Worm (Caenorhabditis elegans) whole organism, L1 larva: ENCODE data around the gene C26D10.6.

Experiments
- C04F5.9 ChIP-seq: sonication (generic microtip); optimal IDR thresholded peaks from 2 replicates; lab custom pipeline; 2016; ENCODE audit warnings: missing genetic modification characterization, missing compliant biosample characterization
- C16A3.4 ChIP-seq: fragments of 150-350 bp; optimal IDR thresholded peaks from 2 replicates; lab custom pipeline; 2014; ENCODE audit warnings: missing biosample characterization, missing genetic modification characterization
- C34B4.2 ChIP-seq: sonication (generic microtip); optimal IDR thresholded peaks from 2 replicates; lab custom pipeline; 2017; ENCODE audit warnings: mild to moderate bottlenecking, missing genetic modification characterization, missing compliant biosample characterization
- aha-1 ChIP-seq: fragments of 150-350 bp; optimal IDR thresholded peaks from 2 replicates; lab custom pipeline; 2014; ENCODE audit warnings: missing biosample characterization, missing genetic modification characterization
- alr-1 ChIP-seq: fragments of 200-800 bp; sonication (Bioruptor generic); optimal IDR thresholded peaks from 2 replicates; lab custom pipeline; 2018; ENCODE audit warnings: borderline replicate concordance, mild to moderate bottlenecking, missing genetic modification characterization, missing compliant biosample characterization
- aly-2 ChIP-seq: fragments of 150-350 bp; optimal IDR thresholded peaks from 2 replicates; lab custom pipeline; 2014; ENCODE audit warnings: missing biosample characterization, missing genetic modification characterization
- ama-1 ChIP-seq: fragments of 150-350 bp; optimal IDR thresholded peaks from 2 replicates; lab custom pipeline; 2014
- ceh-82 ChIP-seq, 3 experiments: fragments of 150-350 bp in 1 of 3; sonication (generic microtip) in 2 of 3; optimal IDR thresholded peaks; 2 replicates each; lab custom pipeline; 2014 to 2017; ENCODE audit warnings: missing biosample characterization in 3 of 3, missing genetic modification characterization in 3 of 3
- ceh-88 ChIP-seq: fragments of 200-800 bp; sonication (Bioruptor generic); IDR thresholded peaks from 2 replicates; pipeline ENCODE4 v1.3.6; 2022; ENCODE audit warnings: missing genetic modification characterization, missing compliant biosample characterization
- dpl-1 ChIP-seq, 3 experiments: fragments of 150-350 bp in 2 of 3; sonication (generic microtip) in 1 of 3; optimal IDR thresholded peaks; 2 replicates each; lab custom pipeline; 2014 to 2017; ENCODE audit warnings: missing biosample characterization in 3 of 3, missing genetic modification characterization in 3 of 3, missing genetic modification reagents in 3 of 3
- efl-1 ChIP-seq, 4 experiments: fragments of 150-350 bp; optimal IDR thresholded peaks in 3 of 4; peaks in 1 of 4; 1 replicate in 1 of 4; 2 replicates in 3 of 4; lab custom pipeline; 2014; ENCODE audit warnings: missing biosample characterization in 2 of 4, missing genetic modification characterization in 2 of 4, missing genetic modification reagents in 2 of 4
- egl-13 ChIP-seq: sonication (generic microtip); optimal IDR thresholded peaks from 2 replicates; lab custom pipeline; 2016; ENCODE audit warnings: missing genotype, missing genetic modification reagents, missing genetic modification characterization, missing compliant biosample characterization
- egl-27 ChIP-seq, 2 experiments: fragments of 150-350 bp in 1 of 2; sonication (generic microtip); optimal IDR thresholded peaks; 3 replicates each; lab custom pipeline; 2017 to 2018; ENCODE audit warnings: missing biosample characterization in 2 of 2, missing genetic modification characterization in 2 of 2, missing genetic modification reagents in 2 of 2
- elt-3 ChIP-seq, 6 experiments: fragments of 150-350 bp in 1 of 6; sonication (generic microtip); optimal IDR thresholded peaks; 2 replicates each; lab custom pipeline; 2017 to 2018; ENCODE audit warnings: missing biosample characterization in 6 of 6, missing genetic modification characterization in 6 of 6, inconsistent platforms in 1 of 6
- ets-5 ChIP-seq: fragments of 200-800 bp; sonication (Bioruptor generic); IDR thresholded peaks from 2 replicates; pipeline ENCODE4 v1.3.6; 2022; ENCODE audit warnings: missing genetic modification characterization, missing compliant biosample characterization
- fkh-10 ChIP-seq: sonication (generic microtip); optimal IDR thresholded peaks from 2 replicates; lab custom pipeline; 2017; ENCODE audit warnings: missing biosample characterization, missing genetic modification reagents, missing genetic modification characterization
- fos-1 ChIP-seq: fragments of 150-350 bp; optimal IDR thresholded peaks from 2 replicates; lab custom pipeline; 2014; ENCODE audit warnings: missing biosample characterization, missing genetic modification characterization
- hlh-17 ChIP-seq: fragments of 200-800 bp; sonication (Bioruptor generic); optimal IDR thresholded peaks from 2 replicates; lab custom pipeline; 2018; ENCODE audit warnings: missing genetic modification characterization, mild to moderate bottlenecking, missing compliant biosample characterization, moderate library complexity, borderline replicate concordance
- hlh-4 ChIP-seq: sonication (generic microtip); optimal IDR thresholded peaks from 2 replicates; lab custom pipeline; 2016; ENCODE audit warnings: mild to moderate bottlenecking, missing genetic modification characterization, missing compliant biosample characterization
- hpl-2 ChIP-seq: fragments of 150-350 bp; optimal IDR thresholded peaks from 2 replicates; lab custom pipeline; 2014; ENCODE audit warnings: missing biosample characterization, missing genetic modification reagents, missing genetic modification characterization
- irx-1 ChIP-seq: sonication (generic microtip); optimal IDR thresholded peaks from 2 replicates; lab custom pipeline; 2016; ENCODE audit warnings: missing genetic modification characterization, missing compliant biosample characterization
- isw-1 ChIP-seq: fragments of 200-800 bp; sonication (Bioruptor generic); IDR thresholded peaks from 2 replicates; pipeline ENCODE4 v1.3.6; 2022; ENCODE audit warnings: missing genetic modification characterization, missing compliant biosample characterization
- lin-13 ChIP-seq: fragments of 150-350 bp; optimal IDR thresholded peaks from 2 replicates; lab custom pipeline; 2014; ENCODE audit warnings: missing biosample characterization, missing genetic modification reagents, missing genetic modification characterization
- lin-15B ChIP-seq: fragments of 150-350 bp; sonication (generic microtip); optimal IDR thresholded peaks from 3 replicates; lab custom pipeline; 2014; ENCODE audit warnings: missing biosample characterization, missing genetic modification characterization
- lin-35 ChIP-seq, 2 experiments: fragments of 150-350 bp; optimal IDR thresholded peaks; 2 replicates each; lab custom pipeline; 2014; ENCODE audit warnings: missing biosample characterization in 2 of 2, missing genetic modification characterization in 2 of 2, missing genetic modification reagents in 2 of 2
- lin-39 ChIP-seq: fragments of 150-350 bp; optimal IDR thresholded peaks from 2 replicates; lab custom pipeline; 2014; ENCODE audit warnings: missing biosample characterization, missing genetic modification reagents, missing genetic modification characterization
- lsy-2 ChIP-seq, 2 experiments: fragments of 150-350 bp; optimal IDR thresholded peaks; 2 replicates each; lab custom pipeline; 2014; ENCODE audit warnings: missing biosample characterization in 2 of 2, missing genetic modification characterization in 2 of 2
- mdl-1 ChIP-seq, 2 experiments: fragments of 150-350 bp; optimal IDR thresholded peaks; 2 replicates each; lab custom pipeline; 2014 to 2017; ENCODE audit warnings: missing biosample characterization in 2 of 2, missing genetic modification characterization in 2 of 2, inconsistent platforms in 1 of 2
- mep-1 ChIP-seq: fragments of 150-350 bp; optimal IDR thresholded peaks from 2 replicates; lab custom pipeline; 2014; ENCODE audit warnings: missing biosample characterization, missing genetic modification characterization
- nhr-19 ChIP-seq: fragments of 200-800 bp; sonication (Bioruptor generic); conservative IDR thresholded peaks from 2 replicates; pipeline ENCODE4 v1.3.6; 2022; ENCODE audit warnings: missing genetic modification characterization, missing compliant biosample characterization
- nhr-20 ChIP-seq: sonication (generic microtip); optimal IDR thresholded peaks from 2 replicates; lab custom pipeline; 2016; ENCODE audit warnings: mild to moderate bottlenecking, missing genetic modification characterization, missing compliant biosample characterization
- nhr-28 ChIP-seq: fragments of 150-350 bp; optimal IDR thresholded peaks from 2 replicates; lab custom pipeline; 2014; ENCODE audit warnings: missing biosample characterization, missing genetic modification characterization
- nhr-47 ChIP-seq: sonication (generic microtip); optimal IDR thresholded peaks from 2 replicates; lab custom pipeline; 2016; ENCODE audit warnings: mild to moderate bottlenecking, missing genetic modification characterization, moderate library complexity, missing compliant biosample characterization
- nhr-71 ChIP-seq: sonication (generic microtip); optimal IDR thresholded peaks from 2 replicates; lab custom pipeline; 2016; ENCODE audit warnings: mild to moderate bottlenecking, missing genetic modification characterization, moderate library complexity, missing compliant biosample characterization
- nhr-76 ChIP-seq: sonication (generic microtip); optimal IDR thresholded peaks from 2 replicates; lab custom pipeline; 2017; ENCODE audit warnings: missing biosample characterization, missing genetic modification characterization
- pqm-1 ChIP-seq: sonication (generic microtip); optimal IDR thresholded peaks from 3 replicates; lab custom pipeline; 2017; ENCODE audit warnings: missing biosample characterization, missing genetic modification characterization
- snpc-4 ChIP-seq: fragments of 150-350 bp; optimal IDR thresholded peaks from 2 replicates; lab custom pipeline; 2014; ENCODE audit warnings: missing biosample characterization, missing genetic modification characterization
- snu-23 ChIP-seq: sonication (generic microtip); optimal IDR thresholded peaks from 2 replicates; lab custom pipeline; 2016; ENCODE audit warnings: missing genetic modification characterization, missing compliant biosample characterization
- sox-4 ChIP-seq: sonication (generic microtip); optimal IDR thresholded peaks from 2 replicates; lab custom pipeline; 2016; ENCODE audit warnings: missing genetic modification characterization, missing compliant biosample characterization
- swsn-7 ChIP-seq: sonication (generic microtip); optimal IDR thresholded peaks from 2 replicates; lab custom pipeline; 2016; ENCODE audit warnings: missing genetic modification characterization, missing compliant biosample characterization
- tlp-1 ChIP-seq: fragments of 150-350 bp; optimal IDR thresholded peaks from 2 replicates; lab custom pipeline; 2014; ENCODE audit warnings: missing biosample characterization, missing genetic modification characterization
- unc-130 ChIP-seq: fragments of 150-350 bp; optimal IDR thresholded peaks from 2 replicates; lab custom pipeline; 2017; ENCODE audit warnings: missing biosample characterization, missing genetic modification characterization, inconsistent platforms
- unc-30 ChIP-seq: sonication (generic microtip); optimal IDR thresholded peaks from 2 replicates; lab custom pipeline; 2017; ENCODE audit warnings: missing biosample characterization, missing genetic modification characterization
- unc-62 ChIP-seq: fragments of 150-350 bp; optimal IDR thresholded peaks from 2 replicates; lab custom pipeline; 2014; ENCODE audit warnings: missing biosample characterization, missing genetic modification reagents, missing genetic modification characterization
- unc-98 ChIP-seq: fragments of 200-800 bp; sonication (Bioruptor generic); IDR thresholded peaks from 2 replicates; pipeline ENCODE4 v1.3.6; 2022; ENCODE audit warnings: missing genetic modification characterization, missing compliant biosample characterization
- xbp-1 ChIP-seq: sonication (generic microtip); optimal IDR thresholded peaks from 2 replicates; lab custom pipeline; 2016; ENCODE audit warnings: missing genetic modification characterization, missing compliant biosample characterization
- ztf-4 ChIP-seq: fragments of 150-350 bp; optimal IDR thresholded peaks from 2 replicates; lab custom pipeline; 2014; ENCODE audit warnings: missing biosample characterization, missing genetic modification characterization

C26D10.6 gene

DNA sequence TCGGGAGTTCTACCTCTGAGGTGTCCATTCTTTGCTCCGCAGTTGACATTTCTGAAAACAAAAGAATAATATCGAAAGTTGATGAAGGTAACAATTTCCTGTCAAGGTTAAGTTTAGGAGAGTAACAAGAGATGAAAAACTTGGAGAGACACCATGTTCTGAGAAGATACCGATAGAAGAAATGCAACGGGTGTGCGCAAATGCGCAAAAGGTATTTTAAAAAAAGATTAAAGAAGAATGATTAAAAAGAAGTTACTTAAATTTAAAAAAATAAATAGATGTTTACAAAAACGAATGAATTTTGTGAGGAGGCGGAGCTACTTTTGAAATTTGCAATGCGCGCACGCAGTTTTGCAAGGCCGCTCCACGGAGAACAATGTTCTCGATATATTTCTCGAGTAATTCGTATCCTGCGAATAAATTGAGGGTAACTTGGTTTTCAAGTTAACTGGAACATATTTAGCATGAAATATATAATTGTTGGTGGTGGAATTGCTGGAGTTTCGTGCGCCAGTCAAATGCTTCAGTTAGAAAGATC is 29.4 kb downstream of the C26D10.6 start, which contains the start of the genes ran-3 and C26D10.3 (continued):
- TF ChIP-seq egl-13 (tag; lab: Kevin White, UChicago) (no peak), dpl-1 (GFP tag; optimal IDR thresholded peaks at IDR 0.05; lab: Kevin White, UChicago) (peak; percentile 49 to 64 (median 54)), mdl-1 (tag; optimal IDR thresholded peaks at IDR 0.05; lab: Kevin White, UChicago) (no peak), hlh-4 (tag; lab: Kevin White, UChicago) (no peak), unc-130 (tag; lab: Kevin White, UChicago) (peak; percentile 86), alr-1 (tag; lab: Kevin White, UChicago) (no peak), nhr-28 (no peak), nhr-47 (tag; lab: Kevin White, UChicago) (peak; percentile 57), mep-1 (peak; percentile 54), swsn-7 (tag; lab: Kevin White, UChicago) (peak; percentile 53), C04F5.9 (tag; lab: Kevin White, UChicago) (peak; percentile 12), sox-4 (no peak), elt-3 (tag; optimal IDR thresholded peaks at IDR 0.05; lab: Kevin White, UChicago) (peak in 1 of 6 experiments; percentile 54), ceh-88 (no peak), unc-62 (GFP tag; lab: Kevin White, UChicago) (no peak), lin-39 (tag; lab: Kevin White, UChicago) (peak; percentile 11), hlh-17 (GFP tag; lab: Kevin White, UChicago) (no peak), pqm-1 (tag; lab: Kevin White, UChicago) (no peak), nhr-20 (tag; lab: Kevin White, UChicago) (peak; percentile 70), hpl-2 (GFP tag; lab: Kevin White, UChicago) (no peak), irx-1 (no peak), nhr-71 (peak; percentile 67), lin-13 (GFP tag; lab: Kevin White, UChicago) (peak; percentile 43), snpc-4 (tag; lab: Kevin White, UChicago) (no peak), isw-1 (GFP tag; lab: Robert Waterston, UW) (no peak), fos-1 (tag; lab: Kevin White, UChicago) (no peak), ceh-82 (tag; optimal IDR thresholded peaks at IDR 0.05; lab: Kevin White, UChicago) (peak in 2 of 3 experiments; percentile 4 to 35), ets-5 (GFP tag; lab: Robert Waterston, UW) (no peak), C34B4.2 (tag; lab: Kevin White, UChicago) (no peak), fkh-10 (GFP tag; lab: Kevin White, UChicago) (no peak), egl-27 (tag; optimal IDR thresholded peaks at IDR 0.05; lab: Kevin White, UChicago) (no peak), lin-35 (GFP tag; optimal IDR thresholded peaks at IDR 0.05; lab: Kevin White, UChicago) (peak; percentile 59 to 61), lsy-2 (tag; optimal IDR thresholded peaks at IDR 0.05; lab: Kevin White, UChicago) (peak; percentile 43 to 61), snu-23 (GFP tag; lab: Kevin White, UChicago) (peak; percentile 68), unc-30 (tag; lab: Kevin White, UChicago) (no peak), lin-15B (no peak), unc-98 (GFP tag; lab: Robert Waterston, UW) (no peak), ama-1 (lab: Kevin White, UChicago) (no peak), tlp-1 (no peak), aly-2 (tag; lab: Kevin White, UChicago) (no peak), nhr-19 (GFP tag; lab: Robert Waterston, UW) (peak; percentile 56), C16A3.4 (tag; lab: Kevin White, UChicago) (peak; percentile 68), ztf-4 (tag; lab: Kevin White, UChicago) (no peak)

DNA sequence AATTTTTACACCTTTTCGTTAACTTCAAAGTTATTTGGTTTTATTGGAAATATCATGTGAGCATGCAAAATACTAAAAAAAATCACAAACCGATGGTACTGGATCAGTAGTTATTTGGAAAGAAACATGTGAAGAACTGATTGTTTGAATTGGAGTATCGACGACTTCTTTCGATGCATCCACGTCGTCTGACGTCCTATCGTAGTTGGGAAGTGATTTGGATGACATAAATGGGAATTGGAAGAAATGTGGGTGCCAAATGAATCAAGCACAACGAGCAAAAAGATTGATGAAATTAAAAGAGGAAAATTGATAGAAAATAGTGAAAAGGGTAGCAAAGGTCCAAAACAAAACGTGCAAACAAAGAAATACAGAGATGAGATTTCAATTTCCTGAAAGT is 33.3 kb downstream of the C26D10.6 start, which contains the start of gene shw-1:
Gene shw-1, minus strand, starts transcription at position 228 of the 400 bp plus-strand sequence.
- no peak for TF ChIP-seq nhr-76 (tag; lab: Kevin White, UChicago)
- no peak for TF ChIP-seq ama-1 (lab: Kevin White, UChicago)
- no peak for TF ChIP-seq efl-1 (optimal IDR thresholded peaks at IDR 0.05; lab: Kevin White, UChicago)
- peak in 1 of 2 experiments; percentile 67 for TF ChIP-seq efl-1 (GFP tag; optimal IDR thresholded peaks at IDR 0.05 in 1 of 2; lab: Kevin White, UChicago)
- TF ChIP-seq xbp-1 (tag; lab: Kevin White, UChicago), result no peak
- no peak for TF ChIP-seq fos-1 (tag; lab: Kevin White, UChicago)
- TF ChIP-seq lin-35 (GFP tag; optimal IDR thresholded peaks at IDR 0.05; lab: Kevin White, UChicago), result no peak
- TF ChIP-seq aha-1 (tag; lab: Kevin White, UChicago), result no peak
- TF ChIP-seq, all 84 proteins: peak for 1
